Fruit fly (Drosophila melanogaster) whole organism, embryonic: ENCODE data around the gene Obp93a.
A peak's percentile ranks its signal among the peaks of the same experiment; 100 is the strongest.

ENCODE experiments used
- Ada2b ChIP-seq: fragments of 200-800 bp; sonication (Bioruptor generic); IDR thresholded peaks from 2 replicates; pipeline ENCODE4 v1.3.6; 2022; ENCODE audit warnings: missing biosample characterization, missing genetic modification characterization
- Asciz ChIP-seq: fragments of 200-800 bp; sonication (Bioruptor generic); optimal IDR thresholded peaks from 2 replicates; lab custom pipeline; 2017; ENCODE audit warnings: missing biosample characterization, mild to moderate bottlenecking, missing genetic modification characterization, missing genetic modification reagents
- Atf3 ChIP-seq: fragments of 200-800 bp; sonication (Bioruptor generic); optimal IDR thresholded peaks from 3 replicates; lab custom pipeline; 2016; ENCODE audit warnings: missing biosample characterization, missing genetic modification characterization
- CG11456 ChIP-seq: fragments of 200-800 bp; sonication (Bioruptor generic); IDR thresholded peaks from 3 replicates; pipeline ENCODE4 v1.3.6; 2022; ENCODE audit warnings: missing biosample characterization, missing genetic modification characterization
- CG11504 ChIP-seq: fragments of 200-800 bp; sonication (Bioruptor generic); optimal IDR thresholded peaks from 3 replicates; lab custom pipeline; 2019; ENCODE audit warnings: missing biosample characterization, mild to moderate bottlenecking, missing genetic modification characterization, moderate library complexity
- CG12104 ChIP-seq: fragments of 200-800 bp; sonication (Bioruptor generic); optimal IDR thresholded peaks from 3 replicates; lab custom pipeline; 2016; ENCODE audit warnings: missing biosample characterization, missing genetic modification characterization
- CG12942 ChIP-seq: fragments of 200-800 bp; sonication (Bioruptor generic); optimal IDR thresholded peaks from 3 replicates; lab custom pipeline; 2016; ENCODE audit warnings: missing biosample characterization, missing genetic modification characterization
- CG13296 ChIP-seq: fragments of 200-800 bp; sonication (Bioruptor generic); optimal IDR thresholded peaks from 3 replicates; lab custom pipeline; 2018; ENCODE audit warnings: missing biosample characterization, mild to moderate bottlenecking, missing genetic modification characterization
- CG14014 ChIP-seq: fragments of 200-800 bp; sonication (Bioruptor generic); IDR thresholded peaks from 2 replicates; pipeline ENCODE4 v1.3.6; 2022; ENCODE audit warnings: missing biosample characterization, missing genetic modification characterization
- CG14667 ChIP-seq: fragments of 200-800 bp; sonication (Bioruptor generic); IDR thresholded peaks from 2 replicates; pipeline ENCODE4 v1.3.6; 2022; ENCODE audit warnings: missing biosample characterization, missing genetic modification characterization
- CG17912 ChIP-seq: fragments of 200-800 bp; sonication (Bioruptor generic); optimal IDR thresholded peaks from 2 replicates; lab custom pipeline; 2018; ENCODE audit warnings: missing biosample characterization, mild to moderate bottlenecking, missing genetic modification characterization
- CG18476 ChIP-seq: fragments of 200-800 bp; sonication (Bioruptor generic); optimal IDR thresholded peaks from 2 replicates; lab custom pipeline; 2016; ENCODE audit warnings: missing biosample characterization, mild to moderate bottlenecking, missing genetic modification characterization
- CG2199 ChIP-seq: fragments of 200-800 bp; sonication (Bioruptor generic); IDR thresholded peaks from 3 replicates; pipeline ENCODE4 v1.3.6; 2022; ENCODE audit warnings: missing biosample characterization, missing genetic modification characterization
- CG2678 ChIP-seq: fragments of 200-800 bp; sonication (Bioruptor generic); optimal IDR thresholded peaks from 3 replicates; lab custom pipeline; 2019; ENCODE audit warnings: missing biosample characterization, mild to moderate bottlenecking, missing genetic modification characterization, moderate library complexity
- CG3163 ChIP-seq: fragments of 200-800 bp; sonication (Bioruptor generic); optimal IDR thresholded peaks from 3 replicates; lab custom pipeline; 2016; ENCODE audit warnings: missing biosample characterization, missing genetic modification characterization
- CG4730 ChIP-seq: fragments of 200-800 bp; sonication (Bioruptor generic); IDR thresholded peaks from 2 replicates; pipeline ENCODE4 v1.3.6; 2022; ENCODE audit warnings: missing biosample characterization, missing genetic modification characterization
- CG6254 ChIP-seq: fragments of 200-800 bp; sonication (Bioruptor generic); optimal IDR thresholded peaks from 3 replicates; lab custom pipeline; 2017; ENCODE audit warnings: mild to moderate bottlenecking, missing biosample characterization, missing genetic modification reagents, missing genetic modification characterization
- CG7928 ChIP-seq: fragments of 200-800 bp; sonication (Bioruptor generic); optimal IDR thresholded peaks from 2 replicates; lab custom pipeline; 2017; ENCODE audit warnings: missing biosample characterization, mild to moderate bottlenecking, missing genetic modification characterization
- CG7987 ChIP-seq: fragments of 200-800 bp; sonication (Bioruptor generic); optimal IDR thresholded peaks from 2 replicates; lab custom pipeline; 2018; ENCODE audit warnings: missing biosample characterization, mild to moderate bottlenecking, missing genetic modification characterization, moderate library complexity
- CG9609 ChIP-seq: fragments of 200-800 bp; sonication (Bioruptor generic); optimal IDR thresholded peaks from 3 replicates; lab custom pipeline; 2016; ENCODE audit warnings: missing biosample characterization, missing genetic modification characterization
- Dll ChIP-seq: fragments of 200-800 bp; sonication (Bioruptor generic); IDR thresholded peaks from 4 replicates; pipeline ENCODE4 v1.3.6; 2022; ENCODE audit warnings: missing biosample characterization, missing genetic modification characterization; ENCODE audit not compliant: partially characterized antibody
- Doc2 ChIP-seq: fragments of 200-800 bp; sonication (Bioruptor generic); IDR thresholded peaks from 2 replicates; pipeline ENCODE4 v1.3.6; 2022; ENCODE audit warnings: missing biosample characterization, missing genetic modification characterization
- Hsf ChIP-seq: fragments of 200-800 bp; sonication (Bioruptor generic); optimal IDR thresholded peaks from 3 replicates; lab custom pipeline; 2016; ENCODE audit warnings: missing biosample characterization, missing genetic modification characterization
- Kr ChIP-seq: fragments of 200-800 bp; sonication (Bioruptor generic); optimal IDR thresholded peaks from 2 replicates; lab custom pipeline; 2017; ENCODE audit warnings: missing biosample characterization, mild to moderate bottlenecking, missing genetic modification characterization
- Mrtf ChIP-seq: fragments of 200-800 bp; sonication (Bioruptor generic); IDR thresholded peaks from 3 replicates; pipeline ENCODE4 v1.3.6; 2022; ENCODE audit warnings: missing biosample characterization, missing genetic modification characterization
- Neu2 ChIP-seq: fragments of 200-800 bp; sonication (Bioruptor generic); optimal IDR thresholded peaks from 3 replicates; lab custom pipeline; 2016; ENCODE audit warnings: missing biosample characterization, missing genetic modification characterization, borderline replicate concordance
- amos ChIP-seq: fragments of 200-800 bp; sonication (Bioruptor generic); IDR thresholded peaks from 2 replicates; pipeline ENCODE4 v1.3.6; 2022; ENCODE audit warnings: missing biosample characterization, missing genetic modification characterization; ENCODE audit not compliant: partially characterized antibody
- chinmo ChIP-seq: fragments of 200-800 bp; sonication (Bioruptor generic); IDR thresholded peaks from 4 replicates; pipeline ENCODE4 v1.3.6; 2022; ENCODE audit warnings: missing biosample characterization, missing genetic modification characterization; ENCODE audit not compliant: partially characterized antibody
- da ChIP-seq: fragments of 200-800 bp; sonication (Bioruptor generic); optimal IDR thresholded peaks from 2 replicates; lab custom pipeline; 2016; ENCODE audit warnings: missing biosample characterization, missing genetic modification characterization
- danr ChIP-seq: fragments of 200-800 bp; sonication (Bioruptor generic); IDR thresholded peaks from 2 replicates; pipeline ENCODE4 v1.3.6; 2022; ENCODE audit warnings: missing biosample characterization, missing genetic modification characterization
- grau ChIP-seq: fragments of 200-800 bp; optimal IDR thresholded peaks from 3 replicates; lab custom pipeline; 2019; ENCODE audit warnings: missing biosample characterization, mild to moderate bottlenecking, missing genetic modification characterization, moderate library complexity
- hth ChIP-seq: fragments of >200 bp; optimal IDR thresholded peaks from 2 replicates; lab custom pipeline; 2017; ENCODE audit warnings: inconsistent platforms
- insv ChIP-seq, 2 experiments: fragments of 200-800 bp; sonication (Bioruptor generic); optimal IDR thresholded peaks; 3 replicates each; lab custom pipeline; 2016 to 2018; ENCODE audit warnings: missing biosample characterization in 2 of 2, missing genetic modification characterization in 2 of 2
- kah ChIP-seq: fragments of 200-800 bp; sonication (Bioruptor generic); optimal IDR thresholded peaks from 2 replicates; lab custom pipeline; 2018; ENCODE audit warnings: missing biosample characterization, mild to moderate bottlenecking, missing genetic modification characterization
- knrl ChIP-seq: fragments of 200-800 bp; sonication (Bioruptor generic); IDR thresholded peaks from 3 replicates; pipeline ENCODE4 v1.3.6; 2022; ENCODE audit warnings: missing biosample characterization, missing genetic modification characterization; ENCODE audit not compliant: partially characterized antibody
- nerfin-1 ChIP-seq: fragments of 200-800 bp; sonication (Bioruptor generic); optimal IDR thresholded peaks from 3 replicates; lab custom pipeline; 2019; ENCODE audit warnings: missing biosample characterization, mild to moderate bottlenecking, missing genetic modification characterization, moderate library complexity
- nerfin-2 ChIP-seq: fragments of 200-800 bp; sonication (Bioruptor generic); IDR thresholded peaks from 2 replicates; pipeline ENCODE4 v1.3.6; 2022; ENCODE audit warnings: missing biosample characterization, missing genetic modification characterization; ENCODE audit not compliant: partially characterized antibody
- org-1 ChIP-seq: fragments of 200-800 bp; sonication (Bioruptor generic); optimal IDR thresholded peaks from 2 replicates; lab custom pipeline; 2017; ENCODE audit warnings: missing biosample characterization, missing genetic modification characterization
- otp ChIP-seq: fragments of 200-800 bp; sonication (Bioruptor generic); IDR thresholded peaks from 3 replicates; pipeline ENCODE4, ENCODE4 v1.3.6; 2022; ENCODE audit warnings: missing biosample characterization, missing genetic modification characterization
- psq ChIP-seq: fragments of 200-800 bp; sonication (Bioruptor generic); optimal IDR thresholded peaks from 2 replicates; lab custom pipeline; 2017; ENCODE audit warnings: missing biosample characterization, missing genetic modification characterization
- pum ChIP-seq: fragments of 200-800 bp; sonication (Bioruptor generic); optimal IDR thresholded peaks from 2 replicates; lab custom pipeline; 2016; ENCODE audit warnings: missing biosample characterization, missing genetic modification characterization
- sc ChIP-seq, 3 experiments: fragments of >200 bp in 2 of 3; fragments of 200-800 bp in 1 of 3; sonication (Bioruptor generic) in 1 of 3; optimal IDR thresholded peaks; 2 replicates in 2 of 3; 3 replicates in 1 of 3; lab custom pipeline; 2017; ENCODE audit warnings: mild to moderate bottlenecking in 1 of 3, missing biosample characterization in 1 of 3, missing genetic modification characterization in 1 of 3, missing genetic modification reagents in 1 of 3
- shn ChIP-seq: fragments of 200-800 bp; sonication (Bioruptor generic); optimal IDR thresholded peaks from 3 replicates; lab custom pipeline; 2016; ENCODE audit warnings: missing biosample characterization, missing genetic modification characterization
- sob ChIP-seq: fragments of 200-800 bp; sonication (Bioruptor generic); IDR thresholded peaks from 2 replicates; pipeline ENCODE4 v1.3.6; 2022; ENCODE audit warnings: missing biosample characterization, missing genetic modification characterization
- sqz ChIP-seq: fragments of 200-800 bp; sonication (Bioruptor generic); optimal IDR thresholded peaks from 3 replicates; lab custom pipeline; 2018; ENCODE audit warnings: missing biosample characterization, mild to moderate bottlenecking, missing genetic modification characterization
- ssp ChIP-seq: fragments of 200-800 bp; sonication (Bioruptor generic); IDR thresholded peaks from 2 replicates; pipeline ENCODE4 v1.3.6; 2022; ENCODE audit warnings: missing biosample characterization, missing genetic modification characterization
- toy ChIP-seq: fragments of 200-800 bp; sonication (Bioruptor generic); IDR thresholded peaks from 2 replicates; pipeline ENCODE4 v1.3.6; 2022; ENCODE audit warnings: missing biosample characterization, missing genetic modification characterization
- tup ChIP-seq: fragments of 200-800 bp; sonication (Bioruptor generic); optimal IDR thresholded peaks from 2 replicates; lab custom pipeline; 2016; ENCODE audit warnings: missing biosample characterization, mild to moderate bottlenecking, missing genetic modification characterization, moderate library complexity
- z ChIP-seq: fragments of 200-800 bp; sonication (Bioruptor generic); IDR thresholded peaks from 3 replicates; pipeline ENCODE4 v1.3.6; 2022; ENCODE audit warnings: missing biosample characterization, missing genetic modification characterization

The Obp93a gene

dm6 chr3R:21112742-21113465 lies 16.6 kb downstream of the Obp93a start (continued):
- peak in 1 of 2 experiments; percentile 38 for TF ChIP-seq insv (GFP tag; optimal IDR thresholded peaks at IDR 0.05; lab: Kevin White, UChicago)
- TF ChIP-seq CG7928, result peak; percentile 35
- TF ChIP-seq CG6254 (GFP tag; lab: Kevin White, UChicago), result peak; percentile 66
- no peak for TF ChIP-seq knrl (GFP tag; lab: Robert Waterston, UW)
- peak; percentile 73 for TF ChIP-seq CG14667 (GFP tag; lab: Robert Waterston, UW)
- TF ChIP-seq danr, result peak; percentile 64
- peak; percentile 68 for TF ChIP-seq toy (GFP tag; lab: Robert Waterston, UW)
- TF ChIP-seq Asciz (GFP tag; lab: Kevin White, UChicago), result peak; percentile 81
- peak; percentile 27 for TF ChIP-seq Neu2 (GFP tag; lab: Kevin White, UChicago)
- peak; percentile 70; the same call in 1 of the 3 replicates for TF ChIP-seq CG2199 (GFP tag; lab: Robert Waterston, UW)
- no peak for TF ChIP-seq Doc2
- TF ChIP-seq CG7987, result peak; percentile 93
- peak; percentile 77 for TF ChIP-seq Atf3 (GFP tag; lab: Kevin White, UChicago)
- peak; percentile 23 for TF ChIP-seq CG17912
- TF ChIP-seq chinmo, result no peak
- no peak for TF ChIP-seq sc (optimal IDR thresholded peaks at IDR 0.05; lab: Kevin White, UChicago)
- peak; percentile 72 for TF ChIP-seq sc (GFP tag; optimal IDR thresholded peaks at IDR 0.05; lab: Kevin White, UChicago)
- peak; percentile 60 for TF ChIP-seq CG12104 (GFP tag; lab: Kevin White, UChicago)
- TF ChIP-seq CG18476 (GFP tag; lab: Kevin White, UChicago), result peak; percentile 80
- peak; percentile 83 for TF ChIP-seq CG14014 (GFP tag; lab: Robert Waterston, UW)
- TF ChIP-seq amos (GFP tag; lab: Robert Waterston, UW), result no peak
- peak; percentile 80 for TF ChIP-seq nerfin-1 (tag; lab: Kevin White, UChicago)
- peak; percentile 82 for TF ChIP-seq Mrtf (GFP tag; lab: Robert Waterston, UW)
- TF ChIP-seq org-1 (GFP tag; lab: Kevin White, UChicago), result peak; percentile 89
- TF ChIP-seq CG2678, result no peak
- TF ChIP-seq tup, result peak; percentile 84
- TF ChIP-seq da (GFP tag; lab: Kevin White, UChicago), result peak; percentile 44
- peak; percentile 79 for TF ChIP-seq CG13296 (GFP tag; lab: Kevin White, UChicago)
- TF ChIP-seq sob, result peak; percentile 89
- peak; percentile 86 for TF ChIP-seq pum (GFP tag; lab: Kevin White, UChicago)
- TF ChIP-seq ssp (GFP tag; lab: Robert Waterston, UW), result peak; percentile 62
- no peak for TF ChIP-seq z (GFP tag; lab: Robert Waterston, UW)
- TF ChIP-seq CG11504 (tag; lab: Kevin White, UChicago), result peak; percentile 92
- TF ChIP-seq grau (tag; lab: Kevin White, UChicago), result peak; percentile 88
- peak; percentile 90 for TF ChIP-seq Ada2b
- TF ChIP-seq nerfin-2 (GFP tag; lab: Robert Waterston, UW), result no peak
- TF ChIP-seq Dll (GFP tag; lab: Robert Waterston, UW), result no peak
- peak; percentile 87 for TF ChIP-seq otp (GFP tag; lab: Robert Waterston, UW)
- TF ChIP-seq CG12942, result peak; percentile 89
- no peak for TF ChIP-seq hth (lab: Kevin White, UChicago)
- TF ChIP-seq CG11456 (GFP tag; lab: Robert Waterston, UW), result peak; percentile 89
- TF ChIP-seq kah (GFP tag; lab: Kevin White, UChicago), result peak; percentile 78
- peak; percentile 80 for TF ChIP-seq shn (GFP tag; lab: Kevin White, UChicago)
- peak; percentile 25 for TF ChIP-seq Kr
- peak; percentile 81 for TF ChIP-seq CG3163 (GFP tag; lab: Kevin White, UChicago)
- TF ChIP-seq CG4730 (GFP tag; lab: Robert Waterston, UW), result peak; percentile 85
- no peak for TF ChIP-seq sqz (GFP tag; lab: Kevin White, UChicago)
- TF ChIP-seq Hsf (GFP tag; lab: Kevin White, UChicago), result peak; percentile 91
- peak; percentile 61 for TF ChIP-seq psq (GFP tag; lab: Kevin White, UChicago)
- peak; percentile 87 for TF ChIP-seq CG9609
